Worm (Caenorhabditis elegans) whole organism, late embryonic: Measurements from ENCODE around the gene irld-11.

Source experiments
- ama-1 ChIP-seq: fragments of 150-350 bp; optimal IDR thresholded peaks from 2 replicates; lab custom pipeline; 2014
- fkh-10 ChIP-seq: fragments of 150-350 bp; optimal IDR thresholded peaks from 2 replicates; lab custom pipeline; 2014; ENCODE audit warnings: missing biosample characterization, missing genetic modification reagents, missing genetic modification characterization
- madf-2 ChIP-seq: sonication (generic microtip); optimal IDR thresholded peaks from 2 replicates; lab custom pipeline; 2017; ENCODE audit warnings: missing genetic modification characterization, missing compliant biosample characterization
- nfya-1 ChIP-seq: sonication (generic microtip); optimal IDR thresholded peaks from 2 replicates; lab custom pipeline; 2017; ENCODE audit warnings: missing genetic modification characterization, mild to moderate bottlenecking, missing compliant biosample characterization, antibody characterized with exemption, moderate library complexity
- nhr-11 ChIP-seq: fragments of 150-350 bp; optimal IDR thresholded peaks from 2 replicates; lab custom pipeline; 2014; ENCODE audit warnings: missing biosample characterization, missing genetic modification characterization
- pqm-1 ChIP-seq: sonication (generic microtip); optimal IDR thresholded peaks from 2 replicates; lab custom pipeline; 2016; ENCODE audit warnings: missing genetic modification characterization, missing compliant biosample characterization
- pros-1 ChIP-seq: fragments of 150-350 bp; optimal IDR thresholded peaks from 2 replicates; lab custom pipeline; 2014; ENCODE audit warnings: missing biosample characterization, missing genetic modification reagents, missing genetic modification characterization
- sox-4 ChIP-seq: sonication (generic microtip); optimal IDR thresholded peaks from 2 replicates; lab custom pipeline; 2017; ENCODE audit warnings: mild to moderate bottlenecking, missing genetic modification characterization, inconsistent platforms, missing compliant biosample characterization
- zip-5 ChIP-seq: sonication (generic microtip); optimal IDR thresholded peaks from 2 replicates; lab custom pipeline; 2016; ENCODE audit warnings: missing genetic modification characterization, missing compliant biosample characterization

DNA sequence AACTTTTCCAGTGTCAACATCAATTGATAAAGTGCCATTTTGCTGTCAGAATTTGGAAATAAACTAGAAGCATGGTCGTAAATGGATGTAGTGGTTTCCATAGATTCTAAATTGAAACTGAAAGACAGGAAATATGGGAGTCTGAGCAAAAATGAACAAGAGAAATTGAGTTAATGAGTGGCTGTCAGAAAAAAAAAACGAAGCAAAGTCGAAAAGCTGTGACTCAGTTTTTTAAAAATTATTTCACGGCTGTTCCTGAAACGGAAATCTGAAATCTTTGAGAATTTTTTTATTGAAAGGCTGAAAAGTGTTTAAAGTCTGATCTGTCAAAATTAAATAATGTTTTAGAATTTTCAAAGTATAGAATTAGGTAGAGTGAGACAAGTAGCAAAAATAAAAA lies 23.3 kb downstream of the irld-11 start, which contains the start of gene srw-98:
- TF ChIP-seq zip-5 (tag; lab: Kevin White, UChicago) (no peak), pqm-1 (tag; lab: Kevin White, UChicago) (no peak), ama-1 (lab: Kevin White, UChicago) (no peak), madf-2 (no peak), nfya-1 (no peak), sox-4 (tag; lab: Kevin White, UChicago) (no peak), pros-1 (tag; lab: Kevin White, UChicago) (no peak), nhr-11 (tag; lab: Kevin White, UChicago) (no peak), fkh-10 (GFP tag; lab: Kevin White, UChicago) (no peak)
